Worm (Caenorhabditis elegans) whole organism, L1 larva: ENCODE data around the gene srlf-15.

ENCODE experiments used
- C16A3.4 ChIP-seq: fragments of 150-350 bp; optimal IDR thresholded peaks from 2 replicates; lab custom pipeline; 2014; ENCODE audit warnings: missing biosample characterization, missing genetic modification characterization
- C34B4.2 ChIP-seq: sonication (generic microtip); optimal IDR thresholded peaks from 2 replicates; lab custom pipeline; 2017; ENCODE audit warnings: mild to moderate bottlenecking, missing genetic modification characterization, missing compliant biosample characterization
- blmp-1 ChIP-seq: fragments of 150-350 bp; optimal IDR thresholded peaks from 2 replicates; lab custom pipeline; 2014; ENCODE audit warnings: missing biosample characterization, missing genetic modification characterization
- ceh-63 ChIP-seq: fragments of 200-800 bp; sonication (Bioruptor generic); optimal IDR thresholded peaks from 2 replicates; lab custom pipeline; 2018; ENCODE audit warnings: mild to moderate bottlenecking, missing genetic modification characterization, missing compliant biosample characterization
- ceh-82 ChIP-seq, 3 experiments: fragments of 150-350 bp in 1 of 3; sonication (generic microtip) in 2 of 3; optimal IDR thresholded peaks; 2 replicates each; lab custom pipeline; 2014 to 2017; ENCODE audit warnings: missing biosample characterization in 3 of 3, missing genetic modification characterization in 3 of 3
- ceh-88 ChIP-seq: fragments of 200-800 bp; sonication (Bioruptor generic); IDR thresholded peaks from 2 replicates; pipeline ENCODE4 v1.3.6; 2022; ENCODE audit warnings: missing genetic modification characterization, missing compliant biosample characterization
- ceh-90 ChIP-seq: sonication (generic microtip); optimal IDR thresholded peaks from 2 replicates; lab custom pipeline; 2016; ENCODE audit warnings: missing genetic modification characterization, missing compliant biosample characterization
- ces-1 ChIP-seq: fragments of 150-350 bp; optimal IDR thresholded peaks from 2 replicates; lab custom pipeline; 2014; ENCODE audit warnings: missing biosample characterization, missing genetic modification reagents, missing genetic modification characterization
- dpl-1 ChIP-seq, 3 experiments: fragments of 150-350 bp in 2 of 3; sonication (generic microtip) in 1 of 3; optimal IDR thresholded peaks; 2 replicates each; lab custom pipeline; 2014 to 2017; ENCODE audit warnings: missing biosample characterization in 3 of 3, missing genetic modification characterization in 3 of 3, missing genetic modification reagents in 3 of 3
- efl-1 ChIP-seq, 4 experiments: fragments of 150-350 bp; optimal IDR thresholded peaks in 3 of 4; peaks in 1 of 4; 1 replicate in 1 of 4; 2 replicates in 3 of 4; lab custom pipeline; 2014; ENCODE audit warnings: missing biosample characterization in 2 of 4, missing genetic modification characterization in 2 of 4, missing genetic modification reagents in 2 of 4
- elt-3 ChIP-seq, 6 experiments: fragments of 150-350 bp in 1 of 6; sonication (generic microtip); optimal IDR thresholded peaks; 2 replicates each; lab custom pipeline; 2017 to 2018; ENCODE audit warnings: missing biosample characterization in 6 of 6, missing genetic modification characterization in 6 of 6, inconsistent platforms in 1 of 6
- fkh-4 ChIP-seq: sonication (generic microtip); optimal IDR thresholded peaks from 2 replicates; lab custom pipeline; 2016; ENCODE audit warnings: missing compliant biosample characterization, missing genetic modification characterization, borderline replicate concordance
- hlh-17 ChIP-seq: fragments of 200-800 bp; sonication (Bioruptor generic); optimal IDR thresholded peaks from 2 replicates; lab custom pipeline; 2018; ENCODE audit warnings: missing genetic modification characterization, mild to moderate bottlenecking, missing compliant biosample characterization, moderate library complexity, borderline replicate concordance
- hlh-4 ChIP-seq: sonication (generic microtip); optimal IDR thresholded peaks from 2 replicates; lab custom pipeline; 2016; ENCODE audit warnings: mild to moderate bottlenecking, missing genetic modification characterization, missing compliant biosample characterization
- irx-1 ChIP-seq: sonication (generic microtip); optimal IDR thresholded peaks from 2 replicates; lab custom pipeline; 2016; ENCODE audit warnings: missing genetic modification characterization, missing compliant biosample characterization
- isw-1 ChIP-seq: fragments of 200-800 bp; sonication (Bioruptor generic); IDR thresholded peaks from 2 replicates; pipeline ENCODE4 v1.3.6; 2022; ENCODE audit warnings: missing genetic modification characterization, missing compliant biosample characterization
- jun-1 ChIP-seq: fragments of 150-350 bp; optimal IDR thresholded peaks from 2 replicates; lab custom pipeline; 2014; ENCODE audit warnings: missing biosample characterization, missing genetic modification reagents, missing genetic modification characterization
- lin-14 ChIP-seq: fragments of 200-800 bp; sonication (Bioruptor generic); optimal IDR thresholded peaks from 2 replicates; lab custom pipeline; 2018; ENCODE audit warnings: mild to moderate bottlenecking, missing genetic modification characterization, moderate library complexity, missing compliant biosample characterization
- lin-15B ChIP-seq: fragments of 150-350 bp; sonication (generic microtip); optimal IDR thresholded peaks from 3 replicates; lab custom pipeline; 2014; ENCODE audit warnings: missing biosample characterization, missing genetic modification characterization
- lir-3 ChIP-seq: sonication (generic microtip); optimal IDR thresholded peaks from 2 replicates; lab custom pipeline; 2016; ENCODE audit warnings: mild to moderate bottlenecking, missing genetic modification characterization, moderate library complexity, missing compliant biosample characterization; ENCODE audit not compliant: poor library complexity
- lsy-2 ChIP-seq, 2 experiments: fragments of 150-350 bp; optimal IDR thresholded peaks; 2 replicates each; lab custom pipeline; 2014; ENCODE audit warnings: missing biosample characterization in 2 of 2, missing genetic modification characterization in 2 of 2
- mab-9 ChIP-seq: fragments of 200-800 bp; sonication (Bioruptor generic); IDR thresholded peaks from 2 replicates; pipeline ENCODE4 v1.3.6; 2022; ENCODE audit warnings: missing genetic modification reagents, missing genetic modification characterization, missing compliant biosample characterization
- mep-1 ChIP-seq: fragments of 150-350 bp; optimal IDR thresholded peaks from 2 replicates; lab custom pipeline; 2014; ENCODE audit warnings: missing biosample characterization, missing genetic modification characterization
- nhr-12 ChIP-seq: sonication (generic microtip); optimal IDR thresholded peaks from 2 replicates; lab custom pipeline; 2017; ENCODE audit warnings: missing biosample characterization, missing genetic modification characterization
- nhr-20 ChIP-seq: sonication (generic microtip); optimal IDR thresholded peaks from 2 replicates; lab custom pipeline; 2016; ENCODE audit warnings: mild to moderate bottlenecking, missing genetic modification characterization, missing compliant biosample characterization
- nhr-237 ChIP-seq: fragments of 150-350 bp; optimal IDR thresholded peaks from 2 replicates; lab custom pipeline; 2014; ENCODE audit warnings: missing biosample characterization, missing genetic modification characterization
- nhr-71 ChIP-seq: sonication (generic microtip); optimal IDR thresholded peaks from 2 replicates; lab custom pipeline; 2016; ENCODE audit warnings: mild to moderate bottlenecking, missing genetic modification characterization, moderate library complexity, missing compliant biosample characterization
- nhr-76 ChIP-seq: sonication (generic microtip); optimal IDR thresholded peaks from 2 replicates; lab custom pipeline; 2017; ENCODE audit warnings: missing biosample characterization, missing genetic modification characterization
- nhr-77 ChIP-seq: fragments of 150-350 bp; optimal IDR thresholded peaks from 2 replicates; lab custom pipeline; 2014; ENCODE audit warnings: missing biosample characterization, missing genetic modification characterization
- nhr-84 ChIP-seq: sonication (generic microtip); optimal IDR thresholded peaks from 2 replicates; lab custom pipeline; 2017; ENCODE audit warnings: missing biosample characterization, missing genetic modification characterization
- nhr-85 ChIP-seq: sonication (generic microtip); peaks from one replicate; lab custom pipeline; 2016; ENCODE audit warnings: missing genetic modification characterization, inconsistent platforms, missing compliant biosample characterization
- nhr-90 ChIP-seq: sonication (generic microtip); optimal IDR thresholded peaks from 2 replicates; lab custom pipeline; 2016; ENCODE audit warnings: mild to moderate bottlenecking, missing genetic modification characterization, missing compliant biosample characterization; ENCODE audit not compliant: poor library complexity
- pag-3 ChIP-seq: sonication (generic microtip); optimal IDR thresholded peaks from 2 replicates; lab custom pipeline; 2017; ENCODE audit warnings: missing genetic modification characterization, mild to moderate bottlenecking, missing compliant biosample characterization, antibody characterized with exemption, borderline replicate concordance; ENCODE audit not compliant: insufficient read depth
- snpc-4 ChIP-seq: fragments of 150-350 bp; optimal IDR thresholded peaks from 2 replicates; lab custom pipeline; 2014; ENCODE audit warnings: missing biosample characterization, missing genetic modification characterization
- snu-23 ChIP-seq: sonication (generic microtip); optimal IDR thresholded peaks from 2 replicates; lab custom pipeline; 2016; ENCODE audit warnings: missing genetic modification characterization, missing compliant biosample characterization
- sox-4 ChIP-seq: sonication (generic microtip); optimal IDR thresholded peaks from 2 replicates; lab custom pipeline; 2016; ENCODE audit warnings: missing genetic modification characterization, missing compliant biosample characterization
- sptf-1 ChIP-seq: fragments of 150-350 bp; optimal IDR thresholded peaks from 2 replicates; lab custom pipeline; 2014; ENCODE audit warnings: missing biosample characterization, missing genetic modification characterization
- sup-37 ChIP-seq: fragments of 200-800 bp; sonication (Bioruptor generic); optimal IDR thresholded peaks from 2 replicates; lab custom pipeline; 2018; ENCODE audit warnings: mild to moderate bottlenecking, missing genetic modification characterization, missing compliant biosample characterization
- swsn-7 ChIP-seq: sonication (generic microtip); optimal IDR thresholded peaks from 2 replicates; lab custom pipeline; 2016; ENCODE audit warnings: missing genetic modification characterization, missing compliant biosample characterization
- tbx-2 ChIP-seq: sonication (generic microtip); optimal IDR thresholded peaks from 2 replicates; lab custom pipeline; 2016; ENCODE audit warnings: missing genetic modification characterization, missing compliant biosample characterization
- tlp-1 ChIP-seq: fragments of 150-350 bp; optimal IDR thresholded peaks from 2 replicates; lab custom pipeline; 2014; ENCODE audit warnings: missing biosample characterization, missing genetic modification characterization
- unc-130 ChIP-seq: fragments of 150-350 bp; optimal IDR thresholded peaks from 2 replicates; lab custom pipeline; 2017; ENCODE audit warnings: missing biosample characterization, missing genetic modification characterization, inconsistent platforms
- unc-62 ChIP-seq: fragments of 150-350 bp; optimal IDR thresholded peaks from 2 replicates; lab custom pipeline; 2014; ENCODE audit warnings: missing biosample characterization, missing genetic modification reagents, missing genetic modification characterization
- unc-86 ChIP-seq: sonication (generic microtip); optimal IDR thresholded peaks from 2 replicates; lab custom pipeline; 2016; ENCODE audit warnings: missing genetic modification characterization, missing compliant biosample characterization
- unc-98 ChIP-seq: fragments of 200-800 bp; sonication (Bioruptor generic); IDR thresholded peaks from 2 replicates; pipeline ENCODE4 v1.3.6; 2022; ENCODE audit warnings: missing genetic modification characterization, missing compliant biosample characterization
- zag-1 ChIP-seq: fragments of 150-350 bp; optimal IDR thresholded peaks from 2 replicates; lab custom pipeline; 2014; ENCODE audit warnings: missing biosample characterization, missing genetic modification characterization
- ztf-11 ChIP-seq, 2 experiments: sonication (generic microtip); optimal IDR thresholded peaks; 2 replicates each; lab custom pipeline; 2016 to 2017; ENCODE audit warnings: missing genetic modification characterization in 2 of 2, missing biosample characterization in 1 of 2, missing compliant biosample characterization in 1 of 2

srlf-15 gene

DNA sequence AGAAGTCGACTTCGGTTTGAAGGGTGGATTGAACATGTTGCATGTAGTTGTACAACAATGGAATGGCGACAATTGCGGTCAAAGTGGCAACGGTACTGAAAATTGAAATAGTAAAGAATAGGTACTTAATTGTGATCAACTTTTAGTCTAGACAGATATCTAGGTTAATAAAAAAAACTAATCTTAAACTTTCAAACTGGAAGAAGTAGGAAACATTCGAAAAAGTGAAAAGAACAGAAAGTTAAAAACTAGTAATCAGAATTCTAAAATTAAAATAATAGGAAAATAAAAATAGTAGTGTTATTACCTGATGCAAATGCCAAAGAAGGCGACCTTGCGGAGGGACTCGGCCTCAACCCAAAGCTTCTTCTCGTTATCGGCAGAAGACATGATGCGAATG is 19.4 kb upstream of the srlf-15 start:
- TF ChIP-seq efl-1 (optimal IDR thresholded peaks at IDR 0.05; lab: Kevin White, UChicago) (no peak), efl-1 (GFP tag; optimal IDR thresholded peaks at IDR 0.05 in 1 of 2; lab: Kevin White, UChicago) (peak in 1 of 2 experiments; percentile 14), ceh-82 (tag; optimal IDR thresholded peaks at IDR 0.05; lab: Kevin White, UChicago) (no peak), C34B4.2 (tag; lab: Kevin White, UChicago) (no peak), lir-3 (tag; lab: Kevin White, UChicago) (no peak), snu-23 (GFP tag; lab: Kevin White, UChicago) (no peak), fkh-4 (tag; lab: Kevin White, UChicago) (no peak), mab-9 (GFP tag; lab: Robert Waterston, UW) (no peak), ceh-90 (tag; lab: Kevin White, UChicago) (no peak)

DNA sequence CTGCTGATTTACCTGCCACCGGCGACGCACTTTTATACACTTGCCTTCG is 19.2 kb upstream of the srlf-15 start, which contains the start of gene ram-2:
Gene ram-2 (minus strand): TSS at position 47 of the 49 bp plus-strand sequence.
- no peak for TF ChIP-seq sup-37 (GFP tag; lab: Kevin White, UChicago)
- no peak for TF ChIP-seq ceh-88 (GFP tag; lab: Robert Waterston, UW)
- TF ChIP-seq nhr-20 (tag; lab: Kevin White, UChicago): no peak
- TF ChIP-seq efl-1 (optimal IDR thresholded peaks at IDR 0.05; lab: Kevin White, UChicago): no peak
- TF ChIP-seq efl-1 (GFP tag; optimal IDR thresholded peaks at IDR 0.05 in 1 of 2; lab: Kevin White, UChicago): no peak
- no peak for TF ChIP-seq lsy-2 (tag; optimal IDR thresholded peaks at IDR 0.05; lab: Kevin White, UChicago)
- TF ChIP-seq tbx-2 (tag; lab: Kevin White, UChicago): no peak
- TF ChIP-seq tlp-1 (tag; lab: Kevin White, UChicago): no peak
- TF ChIP-seq nhr-77 (tag; lab: Kevin White, UChicago): no peak
- TF ChIP-seq unc-130 (tag; lab: Kevin White, UChicago): no peak
- TF ChIP-seq elt-3 (tag; optimal IDR thresholded peaks at IDR 0.05; lab: Kevin White, UChicago): no peak
- no peak for TF ChIP-seq sptf-1 (tag; lab: Kevin White, UChicago)
- TF ChIP-seq ceh-63 (GFP tag; lab: Kevin White, UChicago): no peak
- TF ChIP-seq isw-1 (GFP tag; lab: Robert Waterston, UW): no peak
- no peak for TF ChIP-seq nhr-84 (tag; lab: Kevin White, UChicago)

DNA sequence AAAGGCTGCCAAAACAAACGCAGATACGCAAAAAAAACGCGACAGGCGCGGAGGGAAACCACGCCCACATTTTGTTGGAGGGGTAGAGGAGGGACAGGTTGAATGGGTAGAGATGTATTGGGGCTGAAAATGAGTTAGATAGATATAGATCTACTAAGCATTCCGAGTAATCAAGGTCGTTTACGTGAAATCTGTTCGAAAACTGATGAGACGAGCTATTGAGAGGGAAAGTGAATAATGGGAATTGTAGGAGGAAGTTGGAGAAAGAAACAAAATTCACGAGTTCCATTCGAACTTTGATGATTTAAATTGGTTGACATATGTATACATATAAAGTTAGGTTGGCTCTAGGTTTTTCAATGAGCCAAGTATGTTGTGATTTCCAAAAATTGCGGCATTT is 19.0 kb upstream of the srlf-15 start:
- no peak for TF ChIP-seq mep-1 (tag; lab: Kevin White, UChicago)
- no peak for TF ChIP-seq nhr-71
- peak; percentile 88 for TF ChIP-seq nhr-85 (tag; lab: Kevin White, UChicago)
- TF ChIP-seq lin-14 (GFP tag; lab: Kevin White, UChicago): peak; percentile 56

DNA sequence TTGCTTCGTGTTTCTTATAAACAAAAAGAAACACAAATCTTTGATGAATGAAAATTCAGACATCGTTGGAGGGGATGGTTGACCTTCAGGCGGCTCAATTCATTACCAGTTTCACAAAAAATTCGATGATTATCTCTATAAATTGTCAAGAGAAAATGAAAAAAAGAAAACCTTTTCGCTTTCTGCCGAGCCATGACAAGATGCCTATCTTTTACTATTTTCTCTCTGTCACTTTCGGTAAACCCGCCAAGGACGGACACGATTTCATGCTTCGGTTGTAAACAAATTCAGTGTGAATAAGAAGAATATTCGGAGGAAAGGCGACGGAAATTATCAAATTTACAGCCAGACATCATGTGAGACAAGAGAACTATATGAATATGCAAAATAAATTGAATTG is 15.2 kb upstream of the srlf-15 start:
- TF ChIP-seq nhr-90 (tag; lab: Kevin White, UChicago) (no peak), ces-1 (no peak), nhr-20 (tag; lab: Kevin White, UChicago) (peak; percentile 24), ceh-88 (GFP tag; lab: Robert Waterston, UW) (no peak), isw-1 (GFP tag; lab: Robert Waterston, UW) (no peak), ztf-11 (tag; optimal IDR thresholded peaks at IDR 0.05; lab: Kevin White, UChicago) (no peak), snu-23 (GFP tag; lab: Kevin White, UChicago) (peak; percentile 0), pag-3 (tag; lab: Kevin White, UChicago) (no peak), irx-1 (tag; lab: Kevin White, UChicago) (no peak), nhr-76 (tag; lab: Kevin White, UChicago) (no peak), nhr-12 (tag; lab: Kevin White, UChicago) (no peak), dpl-1 (GFP tag; optimal IDR thresholded peaks at IDR 0.05; lab: Kevin White, UChicago) (no peak), zag-1 (tag; lab: Kevin White, UChicago) (no peak), unc-62 (GFP tag; lab: Kevin White, UChicago) (no peak), unc-98 (no peak), nhr-71 (peak; percentile 19), ceh-63 (GFP tag; lab: Kevin White, UChicago) (no peak), hlh-4 (tag; lab: Kevin White, UChicago) (no peak), nhr-85 (tag; lab: Kevin White, UChicago) (peak; percentile 89), hlh-17 (GFP tag; lab: Kevin White, UChicago) (no peak), lin-14 (GFP tag; lab: Kevin White, UChicago) (peak; percentile 73), jun-1 (no peak), lin-15B (tag; lab: Kevin White, UChicago) (no peak), swsn-7 (no peak), sox-4 (tag; lab: Kevin White, UChicago) (no peak), unc-86 (tag; lab: Kevin White, UChicago) (no peak), nhr-237 (tag; lab: Kevin White, UChicago) (no peak), C16A3.4 (tag; lab: Kevin White, UChicago) (peak; percentile 3), snpc-4 (tag; lab: Kevin White, UChicago) (no peak), blmp-1 (tag; lab: Kevin White, UChicago) (peak; percentile 81), lsy-2 (tag; optimal IDR thresholded peaks at IDR 0.05; lab: Kevin White, UChicago) (peak in 1 of 2 experiments; percentile 9)
